Fruit fly (Drosophila melanogaster) whole organism, prepupa: ENCODE results near the gene CG11151.
A peak's percentile ranks its signal among the peaks of the same experiment; 100 is the strongest.

Experiments used
- Blimp-1 ChIP-seq: fragments of 200-800 bp; sonication (Bioruptor generic); optimal IDR thresholded peaks from 3 replicates; lab custom pipeline; 2017; ENCODE audit warnings: missing biosample characterization, missing genetic modification characterization, mild to moderate bottlenecking, moderate library complexity, missing genetic modification reagents
- CG10631 ChIP-seq: fragments of 200-800 bp; sonication (Bioruptor generic); optimal IDR thresholded peaks from 2 replicates; lab custom pipeline; 2016; ENCODE audit warnings: missing biosample characterization, missing genetic modification characterization
- CG11294 ChIP-seq: fragments of 200-800 bp; sonication (Bioruptor generic); IDR thresholded peaks from 2 replicates; pipeline ENCODE4 v1.3.6; 2022; ENCODE audit warnings: missing biosample characterization, missing genetic modification characterization
- CG11762 ChIP-seq: fragments of 200-800 bp; sonication (Bioruptor generic); optimal IDR thresholded peaks from 3 replicates; lab custom pipeline; 2016; ENCODE audit warnings: missing biosample characterization, missing genetic modification characterization; ENCODE audit not compliant: insufficient read depth
- CG15336 ChIP-seq: fragments of 200-800 bp; sonication (Bioruptor generic); IDR thresholded peaks from 2 replicates; pipeline ENCODE4 v1.3.6; 2022; ENCODE audit warnings: missing biosample characterization, missing genetic modification characterization
- CG1621 ChIP-seq: fragments of 200-800 bp; sonication (Bioruptor generic); optimal IDR thresholded peaks from 3 replicates; lab custom pipeline; 2018; ENCODE audit warnings: missing biosample characterization, mild to moderate bottlenecking, missing genetic modification characterization
- CG16779 ChIP-seq: fragments of 200-800 bp; sonication (Bioruptor generic); optimal IDR thresholded peaks from 3 replicates; lab custom pipeline; 2017; ENCODE audit warnings: missing biosample characterization, mild to moderate bottlenecking, missing genetic modification characterization
- CG31627 ChIP-seq: fragments of 200-800 bp; sonication (Bioruptor generic); optimal IDR thresholded peaks from 3 replicates; lab custom pipeline; 2016; ENCODE audit warnings: missing biosample characterization, missing genetic modification characterization
- CG32006 ChIP-seq: fragments of 200-800 bp; sonication (Bioruptor generic); optimal IDR thresholded peaks from 3 replicates; lab custom pipeline; 2017; ENCODE audit warnings: missing biosample characterization, mild to moderate bottlenecking, missing genetic modification characterization
- CG34406 ChIP-seq: fragments of 200-800 bp; sonication (Bioruptor generic); optimal IDR thresholded peaks from 3 replicates; lab custom pipeline; 2016; ENCODE audit warnings: missing biosample characterization, missing genetic modification characterization
- CG4318 ChIP-seq: fragments of 200-800 bp; sonication (Bioruptor generic); optimal IDR thresholded peaks from 3 replicates; lab custom pipeline; 2017; ENCODE audit warnings: missing biosample characterization, mild to moderate bottlenecking, missing genetic modification characterization
- CG6163 ChIP-seq: fragments of 200-800 bp; sonication (Bioruptor generic); IDR thresholded peaks from 3 replicates; pipeline ENCODE4 v1.3.6; 2022; ENCODE audit warnings: missing biosample characterization, missing genetic modification characterization
- CG6276 ChIP-seq: fragments of 200-800 bp; sonication (Bioruptor generic); optimal IDR thresholded peaks from 2 replicates; lab custom pipeline; 2017; ENCODE audit warnings: missing biosample characterization, mild to moderate bottlenecking, missing genetic modification characterization
- CG6792 ChIP-seq: fragments of 200-800 bp; sonication (Bioruptor generic); optimal IDR thresholded peaks from 3 replicates; lab custom pipeline; 2016; ENCODE audit warnings: missing biosample characterization, missing genetic modification characterization
- CG6808 ChIP-seq: fragments of 200-800 bp; sonication (Bioruptor generic); optimal IDR thresholded peaks from 3 replicates; lab custom pipeline; 2017; ENCODE audit warnings: missing biosample characterization, missing genetic modification characterization, mild to moderate bottlenecking, moderate library complexity, missing genetic modification reagents
- CG6854 ChIP-seq: fragments of 200-800 bp; sonication (Bioruptor generic); optimal IDR thresholded peaks from 2 replicates; lab custom pipeline; 2017; ENCODE audit warnings: missing biosample characterization, mild to moderate bottlenecking, missing genetic modification characterization
- CG7368 ChIP-seq: fragments of 200-800 bp; sonication (Bioruptor generic); optimal IDR thresholded peaks from 3 replicates; lab custom pipeline; 2016; ENCODE audit warnings: missing biosample characterization, missing genetic modification characterization
- CG8119 ChIP-seq: fragments of 200-800 bp; sonication (Bioruptor generic); IDR thresholded peaks from 3 replicates; pipeline ENCODE4 v1.3.6; 2022; ENCODE audit warnings: missing biosample characterization, missing genetic modification characterization
- CG8319 ChIP-seq: fragments of 200-800 bp; sonication (Bioruptor generic); optimal IDR thresholded peaks from 3 replicates; lab custom pipeline; 2016; ENCODE audit warnings: missing biosample characterization, missing genetic modification characterization
- CG8632 ChIP-seq: fragments of 200-800 bp; sonication (Bioruptor generic); optimal IDR thresholded peaks from 3 replicates; lab custom pipeline; 2016; ENCODE audit warnings: missing biosample characterization, missing genetic modification characterization
- CG9139 ChIP-seq: fragments of 200-800 bp; sonication (Bioruptor generic); optimal IDR thresholded peaks from 3 replicates; lab custom pipeline; 2017; ENCODE audit warnings: missing biosample characterization, mild to moderate bottlenecking, missing genetic modification characterization
- Eip75B ChIP-seq: fragments of 200-800 bp; sonication (Bioruptor generic); optimal IDR thresholded peaks from 3 replicates; lab custom pipeline; 2016; ENCODE audit warnings: missing biosample characterization, missing genetic modification characterization
- Eip78C ChIP-seq: fragments of 200-800 bp; sonication (Bioruptor generic); peaks from one replicate; lab custom pipeline; 2016; ENCODE audit warnings: missing biosample characterization, missing genetic modification characterization
- Eip93F ChIP-seq: fragments of 200-800 bp; sonication (Bioruptor generic); optimal IDR thresholded peaks from 2 replicates; lab custom pipeline; 2016; ENCODE audit warnings: missing biosample characterization, mild to moderate bottlenecking, missing genetic modification characterization
- Ets96B ChIP-seq: fragments of 200-800 bp; optimal IDR thresholded peaks from 2 replicates; lab custom pipeline; 2019; ENCODE audit warnings: missing biosample characterization, mild to moderate bottlenecking, missing genetic modification characterization, moderate library complexity
- Gug ChIP-seq: fragments of 200-800 bp; sonication (Bioruptor generic); IDR thresholded peaks from 2 replicates; pipeline ENCODE4 v1.3.6; 2022; ENCODE audit warnings: missing biosample characterization, missing genetic modification characterization
- Hr38 ChIP-seq: sonication (Bioruptor generic); optimal IDR thresholded peaks from 2 replicates; lab custom pipeline; 2016; ENCODE audit warnings: missing biosample characterization, missing genetic modification characterization
- Hr39 ChIP-seq: fragments of 200-800 bp; sonication (Bioruptor generic); optimal IDR thresholded peaks from 2 replicates; lab custom pipeline; 2016; ENCODE audit warnings: missing biosample characterization, missing genetic modification characterization
- Hr4 ChIP-seq: fragments of 200-800 bp; sonication (Bioruptor generic); optimal IDR thresholded peaks from 3 replicates; lab custom pipeline; 2016; ENCODE audit warnings: missing biosample characterization, missing genetic modification characterization
- Lpt ChIP-seq: fragments of 200-800 bp; sonication (Bioruptor generic); optimal IDR thresholded peaks from 3 replicates; lab custom pipeline; 2016; ENCODE audit warnings: missing biosample characterization, missing genetic modification characterization
- Met ChIP-seq: fragments of 200-800 bp; sonication (Bioruptor generic); optimal IDR thresholded peaks from 3 replicates; lab custom pipeline; 2016; ENCODE audit warnings: missing biosample characterization, missing genetic modification characterization
- Smox ChIP-seq: fragments of 200-800 bp; sonication (Bioruptor generic); optimal IDR thresholded peaks from 3 replicates; lab custom pipeline; 2016; ENCODE audit warnings: missing biosample characterization, missing genetic modification characterization
- Sox102F ChIP-seq: fragments of 200-800 bp; sonication (Bioruptor generic); optimal IDR thresholded peaks from 2 replicates; lab custom pipeline; 2016; ENCODE audit warnings: missing biosample characterization, mild to moderate bottlenecking, missing genetic modification characterization
- achi ChIP-seq: fragments of 200-800 bp; sonication (Bioruptor generic); optimal IDR thresholded peaks from 3 replicates; lab custom pipeline; 2016; ENCODE audit warnings: missing biosample characterization, missing genetic modification characterization
- acj6 ChIP-seq: fragments of 200-800 bp; sonication (Bioruptor generic); optimal IDR thresholded peaks from 3 replicates; lab custom pipeline; 2016; ENCODE audit warnings: missing biosample characterization, missing genetic modification characterization
- cyc ChIP-seq: fragments of 200-800 bp; sonication (Bioruptor generic); optimal IDR thresholded peaks from 3 replicates; lab custom pipeline; 2016; ENCODE audit warnings: missing biosample characterization, missing genetic modification characterization
- dac ChIP-seq: fragments of 200-800 bp; sonication (Bioruptor generic); optimal IDR thresholded peaks from 2 replicates; lab custom pipeline; 2017; ENCODE audit warnings: missing biosample characterization, mild to moderate bottlenecking, missing genetic modification characterization
- dsx ChIP-seq: fragments of 200-800 bp; optimal IDR thresholded peaks from 3 replicates; lab custom pipeline; 2019; ENCODE audit warnings: missing biosample characterization, mild to moderate bottlenecking, missing genetic modification characterization, moderate library complexity; ENCODE audit not compliant: poor library complexity, severe bottlenecking
- eg ChIP-seq: fragments of 200-800 bp; sonication (Bioruptor generic); IDR thresholded peaks from 3 replicates; pipeline ENCODE4 v1.3.6; 2022; ENCODE audit warnings: missing biosample characterization, missing genetic modification characterization
- esn ChIP-seq: fragments of 200-800 bp; sonication (Bioruptor generic); optimal IDR thresholded peaks from 2 replicates; lab custom pipeline; 2016; ENCODE audit warnings: missing biosample characterization, mild to moderate bottlenecking, missing genetic modification characterization, moderate library complexity
- fd59A ChIP-seq: fragments of 200-800 bp; sonication (Bioruptor generic); optimal IDR thresholded peaks from 2 replicates; lab custom pipeline; 2017; ENCODE audit warnings: missing biosample characterization, mild to moderate bottlenecking, missing genetic modification characterization, missing genetic modification reagents
- fd85E ChIP-seq: fragments of 200-800 bp; sonication (Bioruptor generic); optimal IDR thresholded peaks from 3 replicates; lab custom pipeline; 2016; ENCODE audit warnings: missing biosample characterization, missing genetic modification characterization
- fkh ChIP-seq: fragments of 200-800 bp; sonication (Bioruptor generic); optimal IDR thresholded peaks from 3 replicates; lab custom pipeline; 2017; ENCODE audit warnings: missing biosample characterization, mild to moderate bottlenecking, missing genetic modification characterization, moderate library complexity
- lz ChIP-seq: fragments of 200-800 bp; sonication (Bioruptor generic); optimal IDR thresholded peaks from 3 replicates; lab custom pipeline; 2016; ENCODE audit warnings: missing biosample characterization, missing genetic modification characterization
- net ChIP-seq: fragments of 200-800 bp; sonication (Bioruptor generic); optimal IDR thresholded peaks from 3 replicates; lab custom pipeline; 2016; ENCODE audit warnings: missing biosample characterization, missing genetic modification characterization
- pdm3 ChIP-seq: fragments of 200-800 bp; sonication (Bioruptor generic); optimal IDR thresholded peaks from 3 replicates; lab custom pipeline; 2016; ENCODE audit warnings: missing biosample characterization, missing genetic modification characterization
- salr ChIP-seq, 2 experiments: fragments of 200-800 bp; sonication (Bioruptor generic); optimal IDR thresholded peaks; 3 replicates each; lab custom pipeline; 2016 to 2018; ENCODE audit warnings: missing biosample characterization in 2 of 2, missing genetic modification characterization in 2 of 2, mild to moderate bottlenecking in 1 of 2
- spab ChIP-seq: fragments of 200-800 bp; sonication (Bioruptor generic); optimal IDR thresholded peaks from 2 replicates; lab custom pipeline; 2017; ENCODE audit warnings: missing biosample characterization, mild to moderate bottlenecking, missing genetic modification characterization, missing genetic modification reagents
- ss ChIP-seq, 2 experiments: fragments of 200-800 bp; sonication (Bioruptor generic); optimal IDR thresholded peaks; 2 replicates in 1 of 2; 3 replicates in 1 of 2; lab custom pipeline; 2017 to 2018; ENCODE audit warnings: mild to moderate bottlenecking in 2 of 2, missing biosample characterization in 2 of 2, missing genetic modification characterization in 2 of 2, moderate library complexity in 1 of 2
- svp ChIP-seq: fragments of 200-800 bp; sonication (Bioruptor generic); peaks from one replicate; lab custom pipeline; 2016; ENCODE audit warnings: missing biosample characterization, missing genetic modification characterization
- topi ChIP-seq: fragments of 200-800 bp; sonication (Bioruptor generic); optimal IDR thresholded peaks from 3 replicates; lab custom pipeline; 2016; ENCODE audit warnings: missing biosample characterization, missing genetic modification characterization
- vri ChIP-seq: fragments of 200-800 bp; sonication (Bioruptor generic); optimal IDR thresholded peaks from 3 replicates; lab custom pipeline; 2016; ENCODE audit warnings: missing biosample characterization, mild to moderate bottlenecking, missing genetic modification characterization

The CG11151 gene

DNA sequence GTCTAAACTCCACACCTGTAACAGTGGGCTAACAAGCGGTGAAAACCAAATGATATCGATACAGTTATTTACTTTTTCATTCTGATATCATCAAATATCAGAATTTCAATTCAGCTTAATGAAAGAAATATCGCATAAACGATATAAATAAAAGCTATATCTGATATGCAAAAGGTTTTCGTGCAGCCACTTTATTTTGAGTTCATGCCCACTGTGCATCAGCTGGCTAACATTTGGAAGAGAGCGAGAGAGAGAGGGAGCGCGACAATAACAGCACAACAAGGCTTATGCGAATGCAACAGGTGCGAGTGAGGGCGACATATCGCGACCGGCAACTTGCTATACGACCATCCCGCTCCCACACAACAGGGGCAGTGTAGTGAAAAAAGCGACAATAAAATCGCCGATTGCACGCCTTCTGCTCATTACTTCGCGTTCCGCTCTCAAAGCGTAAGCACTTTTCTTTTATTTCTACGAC is at the start of gene CG11151:
Gene CG11151, plus strand, starts transcription at position 334 of the 478 bp plus-strand sequence.
- peak; percentile 93 for TF ChIP-seq CG9139 (GFP tag; lab: Kevin White, UChicago)
- peak; percentile 97 for TF ChIP-seq lz (GFP tag; lab: Kevin White, UChicago)
- TF ChIP-seq Lpt (GFP tag; lab: Kevin White, UChicago): peak; percentile 96
- TF ChIP-seq fd85E: peak; percentile 89
- TF ChIP-seq vri (GFP tag; lab: Kevin White, UChicago): peak; percentile 96
- TF ChIP-seq CG6276: peak; percentile 98
- peak; percentile 98 for TF ChIP-seq topi (GFP tag; lab: Kevin White, UChicago)
- TF ChIP-seq Met (GFP tag; lab: Kevin White, UChicago): peak; percentile 98
- peak; percentile 95 for TF ChIP-seq CG8119 (GFP tag; lab: Robert Waterston, UW)
- peak; percentile 97 for TF ChIP-seq Hr39 (GFP tag; lab: Kevin White, UChicago)
- TF ChIP-seq pdm3: peak; percentile 98
- TF ChIP-seq esn (GFP tag; lab: Kevin White, UChicago): peak; percentile 97
- TF ChIP-seq CG6792 (GFP tag; lab: Kevin White, UChicago): peak; percentile 97
- peak; percentile 98 for TF ChIP-seq svp (GFP tag; lab: Kevin White, UChicago)
- TF ChIP-seq CG1621: peak; percentile 97
- TF ChIP-seq CG4318 (GFP tag; lab: Kevin White, UChicago): peak; percentile 95
- TF ChIP-seq CG32006 (GFP tag; lab: Kevin White, UChicago): peak; percentile 97
- peak; percentile 97 for TF ChIP-seq CG31627
- peak; percentile 97 for TF ChIP-seq net (GFP tag; lab: Kevin White, UChicago)
- peak; percentile 96 for TF ChIP-seq achi
- peak; percentile 97 for TF ChIP-seq CG7368 (GFP tag; lab: Kevin White, UChicago)
- TF ChIP-seq Eip93F (GFP tag; lab: Kevin White, UChicago): peak; percentile 94
- TF ChIP-seq CG6854: peak; percentile 94
- peak; percentile 97 for TF ChIP-seq Eip75B (GFP tag; lab: Kevin White, UChicago)
- peak; percentile 98 for TF ChIP-seq CG15336
- peak; percentile 95 to 96 for TF ChIP-seq ss (GFP tag; optimal IDR thresholded peaks at IDR 0.05; lab: Kevin White, UChicago)
- TF ChIP-seq salr (GFP tag; optimal IDR thresholded peaks at IDR 0.05; lab: Kevin White, UChicago): peak; percentile 92 to 95
- TF ChIP-seq acj6 (GFP tag; lab: Kevin White, UChicago): peak; percentile 96
- TF ChIP-seq Ets96B (tag; lab: Kevin White, UChicago): peak; percentile 97
- peak; percentile 91 for TF ChIP-seq spab (GFP tag; lab: Kevin White, UChicago)
- TF ChIP-seq CG6163 (GFP tag; lab: Robert Waterston, UW): peak; percentile 97
- TF ChIP-seq CG11762: peak; percentile 96
- TF ChIP-seq CG8632: peak; percentile 96
- TF ChIP-seq CG16779 (tag; lab: Kevin White, UChicago): peak; percentile 94
- TF ChIP-seq Blimp-1: peak; percentile 83
- peak; percentile 77 for TF ChIP-seq fkh (GFP tag; lab: Kevin White, UChicago)
- peak; percentile 99 for TF ChIP-seq Eip78C (GFP tag; lab: Kevin White, UChicago)
- TF ChIP-seq CG6808 (GFP tag; lab: Kevin White, UChicago): peak; percentile 90
- peak; percentile 94 for TF ChIP-seq dac (GFP tag; lab: Kevin White, UChicago)
- peak; percentile 95 for TF ChIP-seq cyc (GFP tag; lab: Kevin White, UChicago)
- TF ChIP-seq Gug (GFP tag; lab: Robert Waterston, UW): peak; percentile 94
- peak; percentile 98 for TF ChIP-seq Smox (GFP tag; lab: Kevin White, UChicago)
- peak; percentile 97 for TF ChIP-seq Sox102F (GFP tag; lab: Kevin White, UChicago)
- TF ChIP-seq dsx (GFP tag; lab: Kevin White, UChicago): peak; percentile 95
- peak; percentile 96 for TF ChIP-seq CG10631 (GFP tag; lab: Kevin White, UChicago)
- TF ChIP-seq eg (GFP tag; lab: Robert Waterston, UW): peak; percentile 97
- peak; percentile 96 for TF ChIP-seq CG34406
- TF ChIP-seq CG8319 (GFP tag; lab: Kevin White, UChicago): peak; percentile 92
- TF ChIP-seq fd59A (GFP tag; lab: Kevin White, UChicago): peak; percentile 94
- peak; percentile 94 for TF ChIP-seq CG11294 (GFP tag; lab: Robert Waterston, UW)
- TF ChIP-seq Hr4 (GFP tag; lab: Kevin White, UChicago): peak; percentile 96
- TF ChIP-seq Hr38: peak; percentile 75
